Worm (Caenorhabditis elegans): ENCODE measurements around the gene B0034.4.

- TF ChIP-seq odd-2 (tag; optimal IDR thresholded peaks at IDR 0.05) = no peak
- TF ChIP-seq mec-3 (tag; optimal IDR thresholded peaks at IDR 0.05; ENCODE audit: borderline replicate concordance) = no peak
- TF ChIP-seq unc-86 (tag; optimal IDR thresholded peaks at IDR 0.05) = no peak
Measured at ce11 chrII:6001004-6001403, 31.7 kb upstream of the B0034.4 start.

Measured in whole organism, late embryonic.